Worm (Caenorhabditis elegans): ENCODE measurements around the gene H23N18.5.

H23N18.5 gene

DNA sequence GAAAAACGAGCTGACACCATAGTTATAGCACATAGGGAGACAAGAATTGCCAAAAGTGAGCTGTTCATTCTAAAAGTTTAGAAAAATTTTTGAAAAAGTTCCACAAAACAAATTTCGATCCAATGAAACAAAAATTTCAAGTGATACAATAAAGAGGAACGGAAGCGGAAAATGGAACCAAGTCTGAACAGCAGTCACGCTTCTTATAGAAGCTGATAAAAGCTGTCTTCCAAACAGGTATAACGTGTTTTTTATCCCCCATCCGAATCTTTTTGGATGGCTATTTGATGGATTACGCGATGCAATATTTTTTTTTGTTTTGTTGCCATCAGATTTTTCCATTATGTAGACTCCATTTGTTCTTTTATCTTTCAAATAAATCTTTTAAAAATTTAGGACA lies at the start of gene H23N18.5:
TSS of gene H23N18.5 (minus strand) at position 69 of the 400 bp plus-strand sequence.
- TF ChIP-seq cebp-1 (GFP tag; IDR thresholded peaks at IDR 0.05) = no peak
- no peak for TF ChIP-seq cebp-1 (tag; optimal IDR thresholded peaks at IDR 0.05)
- no peak for TF ChIP-seq efl-1 (GFP tag; optimal IDR thresholded peaks at IDR 0.05)
- TF ChIP-seq ets-4 (GFP tag; optimal IDR thresholded peaks at IDR 0.05) = no peak
- TF ChIP-seq Y53F4B.3 (GFP tag; IDR thresholded peaks at IDR 0.05) = no peak
- TF ChIP-seq xnd-1 (tag; optimal IDR thresholded peaks at IDR 0.05) = no peak
- no peak for TF ChIP-seq attf-6 (GFP tag; IDR thresholded peaks at IDR 0.05)

DNA sequence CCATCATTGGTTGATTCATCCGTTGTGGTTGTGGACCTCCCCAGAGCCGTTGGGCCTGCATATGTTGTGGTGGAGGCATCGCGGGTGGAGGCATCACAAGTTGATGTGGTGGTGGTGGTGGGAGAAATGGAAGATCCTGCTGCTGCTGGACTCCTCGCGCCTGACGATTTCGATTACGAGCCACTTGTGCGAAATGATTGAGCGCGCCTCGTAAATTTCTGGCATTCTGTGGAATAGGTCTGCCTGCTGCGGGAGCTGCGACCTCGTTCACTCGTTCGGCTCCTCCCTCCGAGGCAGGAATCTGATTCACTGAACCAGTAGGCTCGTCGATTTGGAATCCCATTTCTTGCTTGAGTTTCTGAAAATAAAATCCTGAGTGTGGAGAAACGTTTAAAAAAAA lies 48.5 kb upstream of the H23N18.5 start:
- TF ChIP-seq dox-1 (GFP tag; IDR thresholded peaks at IDR 0.05) (0 out of 2 replicates have a peak, but pooled peaks have one; percentile 16), egrh-3 (GFP tag; IDR thresholded peaks at IDR 0.05) (peak; percentile 5; the same call in 1 of the 2 replicates), Y53G8AR.9 (GFP tag; conservative IDR thresholded peaks at IDR 0.05) (peak; percentile 25; the same call in 1 of the 2 replicates), lin-40 (tag; optimal IDR thresholded peaks at IDR 0.05) (no peak), Y67H2A.10 (GFP tag; conservative IDR thresholded peaks at IDR 0.05) (no peak), zfh-2 (GFP tag; conservative IDR thresholded peaks at IDR 0.05) (peak; percentile 65)

DNA sequence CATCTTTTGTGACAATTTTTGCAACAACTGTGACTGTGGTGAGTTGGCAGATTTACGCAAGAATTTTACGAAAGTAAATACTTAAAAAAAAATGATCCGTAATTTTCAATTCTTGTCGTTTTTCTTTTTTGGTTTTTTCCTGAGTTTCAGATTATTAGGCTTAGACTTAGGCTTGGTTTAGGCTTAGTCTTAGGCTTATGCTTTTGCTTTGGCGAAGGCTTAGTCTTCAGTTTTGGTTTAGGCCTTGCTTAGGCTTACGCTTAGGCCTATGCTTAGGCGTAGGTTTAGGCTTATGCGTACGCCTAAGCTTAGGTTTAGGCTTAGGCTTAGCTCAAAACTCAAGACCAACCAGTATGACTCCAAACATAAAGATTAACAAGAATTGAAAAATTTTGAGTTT lies 45.4 kb upstream of the H23N18.5 start:
- TF ChIP-seq cebp-2 (GFP tag; IDR thresholded peaks at IDR 0.05) (no peak), lsy-27 (tag; optimal IDR thresholded peaks at IDR 0.05; ENCODE audit: borderline replicate concordance, insufficient read depth) (no peak)

DNA sequence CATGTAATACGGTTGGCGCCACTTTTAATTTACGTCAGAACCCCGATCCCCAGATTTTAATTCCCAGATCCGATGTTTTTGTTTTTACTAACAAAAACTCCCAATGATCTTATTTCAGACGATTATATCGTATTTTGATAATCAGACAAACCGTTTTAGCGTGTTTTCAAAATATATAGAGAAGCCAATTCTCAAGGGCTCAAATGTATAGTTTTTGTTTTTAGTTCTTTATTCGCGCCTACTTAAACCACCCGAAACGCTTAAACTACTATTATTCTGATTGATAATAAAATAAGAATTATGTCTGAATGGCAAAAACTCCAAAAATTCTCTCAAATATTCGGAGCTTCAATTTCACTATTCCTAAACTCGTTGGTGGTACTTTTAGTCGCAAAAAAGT lies 44.3 kb upstream of the H23N18.5 start, which contains the start of gene str-208:
TSS of gene str-208 (plus strand) at position 301 of the 400 bp plus-strand sequence.
- no peak for TF ChIP-seq B0019.2 (GFP tag; conservative IDR thresholded peaks at IDR 0.05)
- TF ChIP-seq sptf-2 (GFP tag; optimal IDR thresholded peaks at IDR 0.05) = no peak
- TF ChIP-seq F33H1.4 (GFP tag; IDR thresholded peaks at IDR 0.05) = no peak
- no peak for TF ChIP-seq unc-62 (GFP tag; optimal IDR thresholded peaks at IDR 0.05)
- TF ChIP-seq Y95B8A.8 (GFP tag; IDR thresholded peaks at IDR 0.05) = no peak
- TF ChIP-seq ceh-79 (tag; optimal IDR thresholded peaks at IDR 0.05) = no peak
- TF ChIP-seq D2030.7 (GFP tag; IDR thresholded peaks at IDR 0.05) = no peak
- no peak for TF ChIP-seq snpc-1.1 (tag; optimal IDR thresholded peaks at IDR 0.05; ENCODE audit: insufficient read depth)
- no peak for TF ChIP-seq ceh-100 (GFP tag; IDR thresholded peaks at IDR 0.05)
- TF ChIP-seq ztf-25 (GFP tag; IDR thresholded peaks at IDR 0.05) = no peak
- TF ChIP-seq K11D2.4 (GFP tag; IDR thresholded peaks at IDR 0.05) = no peak
- no peak for TF ChIP-seq ztf-28 (GFP tag; IDR thresholded peaks at IDR 0.05)
- TF ChIP-seq lsy-27 (tag; optimal IDR thresholded peaks at IDR 0.05; ENCODE audit: borderline replicate concordance, insufficient read depth) = no peak
- no peak for TF ChIP-seq F57A8.1 (GFP tag; optimal IDR thresholded peaks at IDR 0.05)
- TF ChIP-seq mes-4 (tag; optimal IDR thresholded peaks at IDR 0.05) = no peak
- no peak for TF ChIP-seq ama-1 (optimal IDR thresholded peaks at IDR 0.05)
- no peak for TF ChIP-seq ama-1 (GFP tag; optimal IDR thresholded peaks at IDR 0.05)
- no peak for TF ChIP-seq K12H6.12 (tag; optimal IDR thresholded peaks at IDR 0.05)
- no peak for TF ChIP-seq F37B4.10 (GFP tag; IDR thresholded peaks at IDR 0.05)
- TF ChIP-seq madf-8 (GFP tag; conservative IDR thresholded peaks at IDR 0.05) = no peak

DNA sequence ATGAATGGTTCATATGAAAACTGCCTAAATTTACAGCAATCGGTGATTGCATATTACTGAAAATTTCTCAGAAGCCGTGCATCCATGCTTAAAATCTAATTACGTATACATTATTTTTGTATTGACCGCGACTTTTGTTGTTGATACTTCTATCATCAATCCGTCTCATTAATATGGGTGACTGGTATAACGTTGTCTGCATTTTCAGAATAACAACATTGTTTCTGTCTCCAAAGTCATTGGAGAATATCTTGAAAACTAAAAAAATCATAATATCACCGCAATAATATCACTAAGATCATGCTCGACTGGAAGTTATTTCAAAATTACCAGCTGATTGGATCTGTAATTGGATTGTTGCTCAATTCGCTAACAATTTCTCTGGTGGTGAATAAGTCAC lies 39.3 kb upstream of the H23N18.5 start, which contains the start of gene str-207:
TSS of gene str-207 (plus strand) at position 301 of the 400 bp plus-strand sequence.
- no peak for TF ChIP-seq ama-1 (optimal IDR thresholded peaks at IDR 0.05)
- no peak for TF ChIP-seq ama-1 (GFP tag; optimal IDR thresholded peaks at IDR 0.05)
- no peak for TF ChIP-seq ccch-3 (GFP tag; optimal IDR thresholded peaks at IDR 0.05)
- TF ChIP-seq nhr-90 (tag; optimal IDR thresholded peaks at IDR 0.05) = no peak
- no peak for TF ChIP-seq F57C9.4 (tag; optimal IDR thresholded peaks at IDR 0.05)
- TF ChIP-seq ceh-100 (GFP tag; IDR thresholded peaks at IDR 0.05) = no peak
- no peak for TF ChIP-seq xnd-1 (tag; optimal IDR thresholded peaks at IDR 0.05)
- TF ChIP-seq cebp-2 (GFP tag; IDR thresholded peaks at IDR 0.05) = no peak
- TF ChIP-seq Y79H2A.3 (GFP tag; conservative IDR thresholded peaks at IDR 0.05) = no peak

Data from whole organism, young adult.